Worm (Caenorhabditis elegans): ENCODE data around the gene tdo-2.

ce11 chrIII:5917365-5917958 lies 2.3 kb downstream of the tdo-2 start:
- no peak for TF ChIP-seq nhr-237 (tag; optimal IDR thresholded peaks at IDR 0.05)
- TF ChIP-seq flh-1 (GFP tag; optimal IDR thresholded peaks at IDR 0.05) = no peak

Data from whole organism, mixed stage, embryonic.